Fruit fly (Drosophila melanogaster): Measurements from ENCODE around the gene Polr3F.
A peak's percentile ranks its signal among the peaks of the same experiment; 100 is the strongest.

The Polr3F gene

DNA sequence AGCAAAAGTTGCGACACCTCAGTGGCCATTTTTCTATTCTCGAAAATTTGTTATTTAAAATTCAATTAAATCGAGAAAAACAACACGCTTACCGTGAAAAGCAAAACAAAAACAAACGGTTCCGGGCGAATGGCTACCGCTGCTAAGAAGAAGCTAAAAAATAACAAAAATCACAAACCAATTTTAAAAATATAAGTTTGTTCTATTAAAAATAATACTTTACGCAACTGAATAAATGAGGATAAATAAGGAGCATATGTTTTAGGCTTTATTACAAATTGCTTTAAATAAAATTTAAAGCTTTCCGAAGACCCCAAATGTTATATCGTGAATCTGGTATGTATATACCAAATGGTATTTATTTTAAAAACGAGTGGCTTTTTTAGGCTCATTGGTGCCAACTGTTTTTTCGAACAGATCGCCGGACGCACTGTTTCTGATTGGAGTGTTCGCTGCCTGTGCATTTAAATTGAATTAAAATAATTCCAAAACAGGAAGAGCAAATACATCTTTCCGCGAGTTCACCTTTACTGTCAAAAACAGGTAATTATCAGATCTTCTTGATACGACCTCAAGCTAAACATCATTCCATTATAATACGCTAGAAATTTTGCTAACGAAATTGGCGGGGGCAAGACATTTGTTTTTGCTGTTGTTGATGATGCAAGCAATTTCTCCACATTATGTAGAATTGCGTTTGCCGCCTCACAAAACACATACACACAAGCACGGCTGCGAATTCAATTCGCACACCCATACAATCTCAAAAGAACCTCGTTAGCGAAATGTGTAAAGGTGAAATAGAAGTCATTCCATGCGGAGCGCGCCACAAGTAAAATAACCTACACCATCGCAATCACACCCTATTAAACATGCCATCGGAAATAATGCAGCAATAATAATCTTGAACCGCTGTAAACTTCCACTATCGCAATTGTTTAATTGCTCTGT is at the start of gene Polr3F, which contains the start of gene PyK:
Polr3F (minus strand) TSS at position 248 of the 951 bp plus-strand sequence.
PyK (plus strand) TSS at position 411 of the 951 bp plus-strand sequence.
- peak; percentile 59 for TF ChIP-seq CG6808 (GFP tag; optimal IDR thresholded peaks at IDR 0.05)
- peak; percentile 45 for TF ChIP-seq Smox (GFP tag; optimal IDR thresholded peaks at IDR 0.05)
- TF ChIP-seq Blimp-1 (GFP tag; optimal IDR thresholded peaks at IDR 0.05), result no peak
- TF ChIP-seq CG6792 (GFP tag; optimal IDR thresholded peaks at IDR 0.05), result no peak
- peak; percentile 20 for TF ChIP-seq Hr39 (GFP tag; optimal IDR thresholded peaks at IDR 0.05)
- peak; percentile 48 for TF ChIP-seq vri (GFP tag; optimal IDR thresholded peaks at IDR 0.05)
- TF ChIP-seq CG1621 (tag; optimal IDR thresholded peaks at IDR 0.05), result peak; percentile 52
- TF ChIP-seq CG10669 (GFP tag; optimal IDR thresholded peaks at IDR 0.05), result peak; percentile 47
- no peak for TF ChIP-seq fkh (GFP tag; optimal IDR thresholded peaks at IDR 0.05)
- no peak for TF ChIP-seq spab (GFP tag; optimal IDR thresholded peaks at IDR 0.05)
- TF ChIP-seq fd85E (GFP tag; optimal IDR thresholded peaks at IDR 0.05), result no peak
- TF ChIP-seq CG7368 (GFP tag; optimal IDR thresholded peaks at IDR 0.05), result no peak
- TF ChIP-seq Sox15 (GFP tag; optimal IDR thresholded peaks at IDR 0.05), result no peak
- TF ChIP-seq CG8119 (GFP tag; IDR thresholded peaks at IDR 0.05), result peak; percentile 62; the same call in 2 of the 3 replicates
- TF ChIP-seq acj6 (GFP tag; optimal IDR thresholded peaks at IDR 0.05), result peak; percentile 1
- no peak for TF ChIP-seq CG9139 (GFP tag; optimal IDR thresholded peaks at IDR 0.05)
- TF ChIP-seq cyc (GFP tag; optimal IDR thresholded peaks at IDR 0.05), result peak; percentile 26
- TF ChIP-seq CG6276 (GFP tag; optimal IDR thresholded peaks at IDR 0.05), result peak; percentile 41
- TF ChIP-seq esn (GFP tag; optimal IDR thresholded peaks at IDR 0.05), result peak; percentile 46
- TF ChIP-seq Eip78C (GFP tag), result peak; percentile 72
- TF ChIP-seq net (GFP tag; optimal IDR thresholded peaks at IDR 0.05), result no peak
- no peak for TF ChIP-seq Lpt (GFP tag; optimal IDR thresholded peaks at IDR 0.05)
- TF ChIP-seq Sox14 (GFP tag; optimal IDR thresholded peaks at IDR 0.05), result peak; percentile 47
- peak; percentile 16 for TF ChIP-seq dsx (GFP tag; optimal IDR thresholded peaks at IDR 0.05; ENCODE audit: poor library complexity, severe bottlenecking)
- no peak for TF ChIP-seq CG6854 (GFP tag; optimal IDR thresholded peaks at IDR 0.05)
- no peak for TF ChIP-seq CG11902 (GFP tag; optimal IDR thresholded peaks at IDR 0.05)
- no peak for TF ChIP-seq Hr38 (GFP tag; optimal IDR thresholded peaks at IDR 0.05)
- TF ChIP-seq pdm3 (GFP tag; optimal IDR thresholded peaks at IDR 0.05), result peak; percentile 36
- TF ChIP-seq Gug (GFP tag; IDR thresholded peaks at IDR 0.05), result no peak
- TF ChIP-seq Ets21C (GFP tag; optimal IDR thresholded peaks at IDR 0.05), result no peak
- TF ChIP-seq CG6163 (GFP tag; IDR thresholded peaks at IDR 0.05), result peak; percentile 67; the same call in 2 of the 3 replicates
- TF ChIP-seq lz (GFP tag; optimal IDR thresholded peaks at IDR 0.05), result peak; percentile 36
- TF ChIP-seq svp (GFP tag), result peak; percentile 57
- TF ChIP-seq OdsH (GFP tag; optimal IDR thresholded peaks at IDR 0.05), result peak; percentile 45
- peak; percentile 51 for TF ChIP-seq Ets96B (tag; optimal IDR thresholded peaks at IDR 0.05)
- peak; percentile 58 for TF ChIP-seq CG15336 (GFP tag; IDR thresholded peaks at IDR 0.05)
- no peak for TF ChIP-seq CG16779 (tag; optimal IDR thresholded peaks at IDR 0.05)
- TF ChIP-seq CG10631 (GFP tag; optimal IDR thresholded peaks at IDR 0.05), result no peak
- TF ChIP-seq Eip75B (GFP tag; optimal IDR thresholded peaks at IDR 0.05), result peak; percentile 16
- no peak for TF ChIP-seq CG8632 (GFP tag; optimal IDR thresholded peaks at IDR 0.05)
- no peak for TF ChIP-seq CG11294 (GFP tag; IDR thresholded peaks at IDR 0.05)
- peak; percentile 26 for TF ChIP-seq Met (GFP tag; optimal IDR thresholded peaks at IDR 0.05)
- no peak for TF ChIP-seq Eip93F (GFP tag; optimal IDR thresholded peaks at IDR 0.05)
- TF ChIP-seq CG34406 (GFP tag; optimal IDR thresholded peaks at IDR 0.05), result no peak
- TF ChIP-seq CG31627 (GFP tag; optimal IDR thresholded peaks at IDR 0.05), result peak; percentile 1
- peak; percentile 30 for TF ChIP-seq dac (GFP tag; optimal IDR thresholded peaks at IDR 0.05)
- peak; percentile 55 for TF ChIP-seq CG32006 (GFP tag; optimal IDR thresholded peaks at IDR 0.05)
- TF ChIP-seq CG3032 (tag; optimal IDR thresholded peaks at IDR 0.05), result peak; percentile 41
- no peak for TF ChIP-seq fd59A (GFP tag; optimal IDR thresholded peaks at IDR 0.05)
- peak; percentile 49 for TF ChIP-seq Hr4 (GFP tag; optimal IDR thresholded peaks at IDR 0.05)
